Fruit fly (Drosophila melanogaster) whole organism, embryonic: Measurements from ENCODE around the gene CG1024.

Experiments
- CG1024 ChIP-seq: fragments of 200-800 bp; sonication (Bioruptor generic); IDR thresholded peaks from 2 replicates; pipeline ENCODE4 v1.3.6; 2022; ENCODE audit warnings: missing biosample characterization, missing genetic modification characterization
- CG10431 ChIP-seq: fragments of 200-800 bp; sonication (Bioruptor generic); optimal IDR thresholded peaks from 3 replicates; lab custom pipeline; 2018; ENCODE audit warnings: missing biosample characterization, mild to moderate bottlenecking, missing genetic modification characterization
- CG11085 ChIP-seq: fragments of 200-800 bp; sonication (Bioruptor generic); IDR thresholded peaks from 2 replicates; pipeline ENCODE4 v1.3.6; 2022; ENCODE audit warnings: missing biosample characterization, missing genetic modification characterization
- CG11504 ChIP-seq: fragments of 200-800 bp; sonication (Bioruptor generic); optimal IDR thresholded peaks from 3 replicates; lab custom pipeline; 2019; ENCODE audit warnings: missing biosample characterization, mild to moderate bottlenecking, missing genetic modification characterization, moderate library complexity
- CG1529 ChIP-seq: fragments of 200-800 bp; sonication (Bioruptor generic); optimal IDR thresholded peaks from 3 replicates; lab custom pipeline; 2018; ENCODE audit warnings: missing biosample characterization, missing genetic modification characterization
- CG17568 ChIP-seq: fragments of 200-800 bp; sonication (Bioruptor generic); optimal IDR thresholded peaks from 2 replicates; lab custom pipeline; 2018; ENCODE audit warnings: missing biosample characterization, mild to moderate bottlenecking, missing genetic modification characterization, moderate library complexity
- CG17912 ChIP-seq: fragments of 200-800 bp; sonication (Bioruptor generic); optimal IDR thresholded peaks from 2 replicates; lab custom pipeline; 2018; ENCODE audit warnings: missing biosample characterization, mild to moderate bottlenecking, missing genetic modification characterization
- CG18262 ChIP-seq: fragments of 200-800 bp; optimal IDR thresholded peaks from 3 replicates; lab custom pipeline; 2019; ENCODE audit warnings: missing biosample characterization, mild to moderate bottlenecking, missing genetic modification characterization, moderate library complexity
- CG34224 ChIP-seq: fragments of 200-800 bp; sonication (Bioruptor generic); IDR thresholded peaks from 3 replicates; pipeline ENCODE4 v1.3.6; 2022; ENCODE audit warnings: missing biosample characterization, missing genetic modification characterization; ENCODE audit not compliant: partially characterized antibody
- CG7963 ChIP-seq: fragments of 200-800 bp; sonication (Bioruptor generic); IDR thresholded peaks from 3 replicates; pipeline ENCODE4 v1.3.6; 2022; ENCODE audit warnings: missing biosample characterization, missing genetic modification characterization; ENCODE audit not compliant: partially characterized antibody
- CG8281 ChIP-seq: fragments of 200-800 bp; sonication (Bioruptor generic); optimal IDR thresholded peaks from 2 replicates; lab custom pipeline; 2018; ENCODE audit warnings: missing biosample characterization, mild to moderate bottlenecking, missing genetic modification characterization, moderate library complexity
- CoRest ChIP-seq: fragments of 200-800 bp; sonication (Bioruptor generic); optimal IDR thresholded peaks from 3 replicates; lab custom pipeline; 2018; ENCODE audit warnings: missing biosample characterization, mild to moderate bottlenecking, missing genetic modification characterization, moderate library complexity
- Dip3 ChIP-seq: fragments of 200-800 bp; sonication (Bioruptor generic); optimal IDR thresholded peaks from 3 replicates; lab custom pipeline; 2016; ENCODE audit warnings: missing biosample characterization, missing genetic modification characterization
- ERR ChIP-seq: fragments of 200-800 bp; sonication (Bioruptor generic); optimal IDR thresholded peaks from 2 replicates; lab custom pipeline; 2016; ENCODE audit warnings: missing biosample characterization, missing genetic modification characterization
- Fer2 ChIP-seq: fragments of 200-800 bp; sonication (Bioruptor generic); optimal IDR thresholded peaks from 2 replicates; lab custom pipeline; 2018; ENCODE audit warnings: missing biosample characterization, mild to moderate bottlenecking, missing genetic modification characterization, moderate library complexity
- Fer3 ChIP-seq: fragments of 200-800 bp; sonication (Bioruptor generic); optimal IDR thresholded peaks from 2 replicates; lab custom pipeline; 2018; ENCODE audit warnings: missing biosample characterization, mild to moderate bottlenecking, missing genetic modification characterization, moderate library complexity
- HLHmδ ChIP-seq: fragments of 200-800 bp; sonication (Bioruptor generic); optimal IDR thresholded peaks from 2 replicates; lab custom pipeline; 2018; ENCODE audit warnings: missing biosample characterization, mild to moderate bottlenecking, missing genetic modification characterization, moderate library complexity
- Hr39 ChIP-seq: fragments of >200 bp; optimal IDR thresholded peaks from 2 replicates; lab custom pipeline; 2017
- Hr51 ChIP-seq, 2 experiments: fragments of 200-800 bp; sonication (Bioruptor generic); optimal IDR thresholded peaks; 2 replicates in 1 of 2; 3 replicates in 1 of 2; lab custom pipeline; 2016 to 2018; ENCODE audit warnings: missing biosample characterization in 2 of 2, missing genetic modification characterization in 2 of 2, mild to moderate bottlenecking in 1 of 2, moderate library complexity in 1 of 2
- Opbp ChIP-seq: fragments of 200-800 bp; sonication (Bioruptor generic); IDR thresholded peaks from 3 replicates; pipeline ENCODE4 v1.3.6; 2022; ENCODE audit warnings: missing biosample characterization, missing genetic modification characterization; ENCODE audit not compliant: partially characterized antibody
- Poxn ChIP-seq: fragments of 200-800 bp; sonication (Bioruptor generic); IDR thresholded peaks from 2 replicates; pipeline ENCODE4 v1.3.6; 2022; ENCODE audit warnings: missing biosample characterization, missing genetic modification characterization
- Sin3A ChIP-seq: fragments of >200 bp; optimal IDR thresholded peaks from 2 replicates; lab custom pipeline; 2018
- Sry-δ ChIP-seq: fragments of 200-800 bp; sonication (Bioruptor generic); optimal IDR thresholded peaks from 2 replicates; lab custom pipeline; 2016; ENCODE audit warnings: missing biosample characterization, missing genetic modification characterization
- Stat92E ChIP-seq, 3 experiments: fragments of >200 bp in 2 of 3; fragments of 200-800 bp in 1 of 3; sonication (Bioruptor generic) in 1 of 3; optimal IDR thresholded peaks; 2 replicates each; lab custom pipeline; 2017 to 2019; ENCODE audit warnings: missing biosample characterization in 3 of 3, missing genetic modification characterization in 3 of 3, mild to moderate bottlenecking in 1 of 3, moderate library complexity in 1 of 3
- Xbp1 ChIP-seq: fragments of 200-800 bp; sonication (Bioruptor generic); optimal IDR thresholded peaks from 3 replicates; lab custom pipeline; 2016; ENCODE audit warnings: missing biosample characterization, mild to moderate bottlenecking, missing genetic modification characterization
- Xrp1 ChIP-seq: fragments of 200-800 bp; sonication (Bioruptor generic); IDR thresholded peaks from 2 replicates; pipeline ENCODE4 v1.3.6; 2022; ENCODE audit warnings: missing biosample characterization, missing genetic modification characterization
- abd-A ChIP-seq: fragments of 200-800 bp; sonication (Bioruptor generic); optimal IDR thresholded peaks from 3 replicates; lab custom pipeline; 2019; ENCODE audit warnings: missing biosample characterization, mild to moderate bottlenecking, missing genetic modification characterization, moderate library complexity
- amos ChIP-seq: fragments of 200-800 bp; sonication (Bioruptor generic); IDR thresholded peaks from 2 replicates; pipeline ENCODE4 v1.3.6; 2022; ENCODE audit warnings: missing biosample characterization, missing genetic modification characterization; ENCODE audit not compliant: partially characterized antibody
- ap ChIP-seq: fragments of 200-800 bp; sonication (Bioruptor generic); IDR thresholded peaks from 2 replicates; pipeline ENCODE4 v1.3.6; 2022; ENCODE audit warnings: missing biosample characterization, missing genetic modification characterization
- caup ChIP-seq: fragments of 200-800 bp; sonication (Bioruptor generic); optimal IDR thresholded peaks from 3 replicates; lab custom pipeline; 2017; ENCODE audit warnings: missing biosample characterization, mild to moderate bottlenecking, missing genetic modification characterization, moderate library complexity; ENCODE audit not compliant: severe bottlenecking
- corto ChIP-seq: fragments of 200-800 bp; sonication (Bioruptor generic); optimal IDR thresholded peaks from 2 replicates; lab custom pipeline; 2016; ENCODE audit warnings: missing biosample characterization, mild to moderate bottlenecking, missing genetic modification characterization, moderate library complexity
- dmrt99B ChIP-seq: fragments of 200-800 bp; sonication (Bioruptor generic); optimal IDR thresholded peaks from 2 replicates; lab custom pipeline; 2018; ENCODE audit warnings: missing biosample characterization, mild to moderate bottlenecking, missing genetic modification characterization, moderate library complexity
- fd96Cb ChIP-seq: fragments of 200-800 bp; sonication (Bioruptor generic); optimal IDR thresholded peaks from 2 replicates; lab custom pipeline; 2018; ENCODE audit warnings: missing biosample characterization, mild to moderate bottlenecking, missing genetic modification characterization, moderate library complexity
- gcm ChIP-seq: fragments of 200-800 bp; sonication (Bioruptor generic); optimal IDR thresholded peaks from 2 replicates; lab custom pipeline; 2019; ENCODE audit warnings: missing biosample characterization, mild to moderate bottlenecking, missing genetic modification characterization, moderate library complexity
- her ChIP-seq: fragments of 200-800 bp; sonication (Bioruptor generic); optimal IDR thresholded peaks from 2 replicates; lab custom pipeline; 2016; ENCODE audit warnings: missing biosample characterization, missing genetic modification characterization
- ken ChIP-seq: fragments of 200-800 bp; sonication (Bioruptor generic); IDR thresholded peaks from 3 replicates; pipeline ENCODE4 v1.3.6; 2022; ENCODE audit warnings: missing biosample characterization, missing genetic modification characterization
- klu ChIP-seq: fragments of 200-800 bp; sonication (Bioruptor generic); IDR thresholded peaks from 2 replicates; pipeline ENCODE4 v1.3.6; 2022; ENCODE audit warnings: missing biosample characterization, missing genetic modification characterization
- lola ChIP-seq, 3 experiments: fragments of >200 bp in 2 of 3; fragments of 200-800 bp in 1 of 3; sonication (Bioruptor generic) in 1 of 3; optimal IDR thresholded peaks; 2 replicates each; lab custom pipeline; 2017 to 2019; ENCODE audit warnings: missing biosample characterization in 3 of 3, missing genetic modification characterization in 3 of 3, mild to moderate bottlenecking in 1 of 3, moderate library complexity in 1 of 3
- nom ChIP-seq: fragments of 200-800 bp; sonication (Bioruptor generic); optimal IDR thresholded peaks from 2 replicates; lab custom pipeline; 2017; ENCODE audit warnings: missing biosample characterization, missing genetic modification characterization, mild to moderate bottlenecking, moderate library complexity, missing genetic modification reagents
- otp ChIP-seq: fragments of 200-800 bp; sonication (Bioruptor generic); IDR thresholded peaks from 3 replicates; pipeline ENCODE4, ENCODE4 v1.3.6; 2022; ENCODE audit warnings: missing biosample characterization, missing genetic modification characterization
- pho ChIP-seq: fragments of 200-800 bp; sonication (Bioruptor generic); optimal IDR thresholded peaks from 2 replicates; lab custom pipeline; 2016; ENCODE audit warnings: missing biosample characterization, missing genetic modification characterization
- pros ChIP-seq: fragments of 200-800 bp; sonication (Bioruptor generic); optimal IDR thresholded peaks from 3 replicates; lab custom pipeline; 2019; ENCODE audit warnings: missing biosample characterization, mild to moderate bottlenecking, missing genetic modification characterization, moderate library complexity
- pzg ChIP-seq: fragments of 200-800 bp; sonication (Bioruptor generic); optimal IDR thresholded peaks from 3 replicates; lab custom pipeline; 2018; ENCODE audit warnings: missing biosample characterization, mild to moderate bottlenecking, missing genetic modification characterization, moderate library complexity
- rib ChIP-seq: fragments of 200-800 bp; sonication (Bioruptor generic); IDR thresholded peaks from 2 replicates; pipeline ENCODE4 v1.3.6; 2022; ENCODE audit warnings: missing biosample characterization, missing genetic modification characterization
- sima ChIP-seq: fragments of 200-800 bp; sonication (Bioruptor generic); optimal IDR thresholded peaks from 2 replicates; lab custom pipeline; 2016; ENCODE audit warnings: missing biosample characterization, missing genetic modification characterization
- slbo ChIP-seq: fragments of 200-800 bp; sonication (Bioruptor generic); IDR thresholded peaks from 2 replicates; pipeline ENCODE4 v1.3.6; 2022; ENCODE audit warnings: missing biosample characterization, missing genetic modification characterization
- tap ChIP-seq: fragments of 200-800 bp; optimal IDR thresholded peaks from 3 replicates; lab custom pipeline; 2019; ENCODE audit warnings: missing biosample characterization, mild to moderate bottlenecking, missing genetic modification characterization, moderate library complexity
- tll ChIP-seq, 2 experiments: fragments of 200-800 bp in 1 of 2; fragments of >200 bp in 1 of 2; sonication (Bioruptor generic) in 1 of 2; optimal IDR thresholded peaks; 2 replicates each; lab custom pipeline; 2017 to 2019; ENCODE audit warnings: missing biosample characterization in 2 of 2, missing genetic modification characterization in 2 of 2, mild to moderate bottlenecking in 1 of 2, moderate library complexity in 1 of 2
- vvl ChIP-seq: fragments of 200-800 bp; sonication (Bioruptor generic); IDR thresholded peaks from 2 replicates; pipeline ENCODE4 v1.3.6; 2022; ENCODE audit warnings: missing biosample characterization, missing genetic modification characterization
- zen2 ChIP-seq: fragments of 200-800 bp; sonication (Bioruptor generic); IDR thresholded peaks from 3 replicates; pipeline ENCODE4 v1.3.6; 2022; ENCODE audit warnings: missing biosample characterization, missing genetic modification characterization; ENCODE audit not compliant: partially characterized antibody

The CG1024 gene

DNA sequence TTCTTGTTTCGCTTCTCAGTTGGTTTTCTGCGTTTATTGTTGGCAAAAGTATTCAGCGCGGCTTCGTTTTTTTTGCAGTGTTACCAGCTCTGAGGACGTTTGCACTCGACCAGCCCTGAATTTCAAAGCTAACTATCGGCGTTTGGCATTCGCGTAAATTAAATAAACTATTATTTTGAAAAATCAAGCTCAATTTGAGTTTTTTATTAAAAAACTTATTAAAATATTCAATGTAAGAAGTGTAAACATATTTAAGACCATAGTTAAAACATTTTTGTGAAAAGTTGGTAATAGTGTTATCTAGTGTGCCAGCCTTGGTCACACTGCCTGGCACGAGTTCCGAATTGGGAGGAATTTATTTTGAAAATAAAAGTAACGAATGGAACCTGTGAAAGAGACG lies 34.3 kb downstream of the CG1024 start, which contains the start of the genes SmD2 and CG18048 (continued):
- TF ChIP-seq dmrt99B (tag; lab: Kevin White, UChicago) (no peak), pho (GFP tag; lab: Kevin White, UChicago) (no peak), otp (GFP tag; lab: Robert Waterston, UW) (no peak), fd96Cb (tag; lab: Kevin White, UChicago) (no peak), CG8281 (no peak), Sin3A (lab: Kevin White, UChicago) (peak; percentile 90), Sry-δ (peak; percentile 72), corto (GFP tag; lab: Kevin White, UChicago) (no peak), Hr51 (GFP tag; optimal IDR thresholded peaks at IDR 0.05; lab: Kevin White, UChicago) (no peak), Stat92E (GFP tag; optimal IDR thresholded peaks at IDR 0.05; lab: Kevin White, UChicago) (no peak), Xrp1 (no peak), pros (GFP tag; lab: Kevin White, UChicago) (no peak), CG1529 (GFP tag; lab: Kevin White, UChicago) (no peak), CG18262 (tag; lab: Kevin White, UChicago) (peak; percentile 9), pzg (GFP tag; lab: Kevin White, UChicago) (peak; percentile 69), caup (GFP tag; lab: Kevin White, UChicago) (no peak), rib (GFP tag; lab: Robert Waterston, UW) (no peak), ken (GFP tag; lab: Robert Waterston, UW) (no peak), CG17912 (no peak), CG1024 (GFP tag; lab: Robert Waterston, UW) (no peak), CG11504 (peak; percentile 38), lola (GFP tag; optimal IDR thresholded peaks at IDR 0.05; lab: Kevin White, UChicago) (peak in 1 of 3 experiments; percentile 10), slbo (GFP tag; lab: Robert Waterston, UW) (0 out of 2 replicates have a peak, but pooled peaks have one; percentile 6), Opbp (GFP tag; lab: Robert Waterston, UW) (peak; percentile 65; the same call in 1 of the 3 replicates), gcm (GFP tag; lab: Kevin White, UChicago) (no peak), sima (GFP tag; lab: Kevin White, UChicago) (no peak), Poxn (GFP tag; lab: Robert Waterston, UW) (no peak), Hr39 (lab: Kevin White, UChicago) (no peak), Xbp1 (peak; percentile 8), CoRest (tag; lab: Kevin White, UChicago) (peak; percentile 59), CG7963 (GFP tag; lab: Robert Waterston, UW) (no peak), ERR (no peak), tll (GFP tag; optimal IDR thresholded peaks at IDR 0.05; lab: Kevin White, UChicago) (peak in 1 of 2 experiments; percentile 27), CG10431 (no peak), Fer3 (tag; lab: Kevin White, UChicago) (no peak), her (GFP tag; lab: Kevin White, UChicago) (no peak), Dip3 (GFP tag; lab: Kevin White, UChicago) (no peak), klu (GFP tag; lab: Robert Waterston, UW) (no peak), CG17568 (GFP tag; lab: Kevin White, UChicago) (no peak), vvl (GFP tag; lab: Robert Waterston, UW) (no peak), zen2 (GFP tag; lab: Robert Waterston, UW) (no peak; the same call in 2 of the 3 replicates), abd-A (no peak), nom (GFP tag; lab: Kevin White, UChicago) (no peak), CG34224 (GFP tag; lab: Robert Waterston, UW) (peak; percentile 66; the same call in 2 of the 3 replicates), CG11085 (GFP tag; lab: Robert Waterston, UW) (no peak), tap (tag; lab: Kevin White, UChicago) (no peak), HLHmδ (no peak), Fer2 (tag; lab: Kevin White, UChicago) (no peak), amos (GFP tag; lab: Robert Waterston, UW) (peak; percentile 75), ap (GFP tag; lab: Robert Waterston, UW) (no peak)
